Fruit fly (Drosophila melanogaster) whole organism, embryonic: ENCODE results near the gene CG31525.
A peak's percentile ranks its signal among the peaks of the same experiment; 100 is the strongest.

Experiments used
- CG10959 ChIP-seq: fragments of 200-800 bp; sonication (Bioruptor generic); IDR thresholded peaks from 2 replicates; pipeline ENCODE4 v1.3.6; 2022; ENCODE audit warnings: missing biosample characterization, missing genetic modification characterization
- CG11093 ChIP-seq: fragments of 200-800 bp; sonication (Bioruptor generic); IDR thresholded peaks from 3 replicates; pipeline ENCODE4 v1.3.6; 2022; ENCODE audit warnings: missing biosample characterization, missing genetic modification characterization
- CG12299 ChIP-seq: fragments of 200-800 bp; sonication (Bioruptor generic); optimal IDR thresholded peaks from 2 replicates; lab custom pipeline; 2018; ENCODE audit warnings: missing biosample characterization, mild to moderate bottlenecking, missing genetic modification characterization
- CG12391 ChIP-seq: fragments of 200-800 bp; sonication (Bioruptor generic); optimal IDR thresholded peaks from 3 replicates; lab custom pipeline; 2018; ENCODE audit warnings: missing biosample characterization, mild to moderate bottlenecking, missing genetic modification characterization, moderate library complexity
- CG12769 ChIP-seq: fragments of 200-800 bp; sonication (Bioruptor generic); optimal IDR thresholded peaks from 2 replicates; lab custom pipeline; 2019; ENCODE audit warnings: missing biosample characterization, mild to moderate bottlenecking, missing genetic modification characterization, moderate library complexity
- CG15269 ChIP-seq: fragments of 200-800 bp; sonication (Bioruptor generic); optimal IDR thresholded peaks from 2 replicates; lab custom pipeline; 2018; ENCODE audit warnings: missing biosample characterization, mild to moderate bottlenecking, missing genetic modification characterization, moderate library complexity
- CG15601 ChIP-seq: fragments of 200-800 bp; sonication (Bioruptor generic); optimal IDR thresholded peaks from 3 replicates; lab custom pipeline; 2019; ENCODE audit warnings: missing biosample characterization, mild to moderate bottlenecking, missing genetic modification characterization, moderate library complexity
- CG17359 ChIP-seq: fragments of 200-800 bp; sonication (Bioruptor generic); optimal IDR thresholded peaks from 3 replicates; lab custom pipeline; 2018; ENCODE audit warnings: missing biosample characterization, mild to moderate bottlenecking, missing genetic modification characterization, moderate library complexity
- CG2712 ChIP-seq: fragments of 200-800 bp; optimal IDR thresholded peaks from 3 replicates; lab custom pipeline; 2019; ENCODE audit warnings: missing biosample characterization, mild to moderate bottlenecking, missing genetic modification characterization, moderate library complexity
- CG32772 ChIP-seq: fragments of 200-800 bp; sonication (Bioruptor generic); IDR thresholded peaks from 2 replicates; pipeline ENCODE4 v1.3.6; 2022; ENCODE audit warnings: missing biosample characterization, missing genetic modification characterization
- CG4424 ChIP-seq: fragments of 200-800 bp; sonication (Bioruptor generic); optimal IDR thresholded peaks from 3 replicates; lab custom pipeline; 2016; ENCODE audit warnings: missing biosample characterization, missing genetic modification characterization
- CG4617 ChIP-seq: fragments of 200-800 bp; sonication (Bioruptor generic); optimal IDR thresholded peaks from 3 replicates; lab custom pipeline; 2016; ENCODE audit warnings: missing biosample characterization, missing genetic modification characterization, borderline replicate concordance
- CG4820 ChIP-seq: fragments of 200-800 bp; sonication (Bioruptor generic); optimal IDR thresholded peaks from 3 replicates; lab custom pipeline; 2016; ENCODE audit warnings: missing biosample characterization, missing genetic modification characterization
- CG4854 ChIP-seq: fragments of 200-800 bp; sonication (Bioruptor generic); optimal IDR thresholded peaks from 2 replicates; lab custom pipeline; 2016; ENCODE audit warnings: missing biosample characterization, missing genetic modification characterization, inconsistent platforms
- CG6765 ChIP-seq: fragments of 200-800 bp; sonication (Bioruptor generic); optimal IDR thresholded peaks from 3 replicates; lab custom pipeline; 2017; ENCODE audit warnings: missing biosample characterization, mild to moderate bottlenecking, missing genetic modification characterization
- CG7963 ChIP-seq: fragments of 200-800 bp; sonication (Bioruptor generic); IDR thresholded peaks from 3 replicates; pipeline ENCODE4 v1.3.6; 2022; ENCODE audit warnings: missing biosample characterization, missing genetic modification characterization; ENCODE audit not compliant: partially characterized antibody
- CG8388 ChIP-seq: fragments of 200-800 bp; sonication (Bioruptor generic); optimal IDR thresholded peaks from 2 replicates; lab custom pipeline; 2019; ENCODE audit warnings: missing biosample characterization, mild to moderate bottlenecking, missing genetic modification characterization, moderate library complexity
- CG8478 ChIP-seq: fragments of >200 bp; optimal IDR thresholded peaks from 2 replicates; lab custom pipeline; 2018
- CG8765 ChIP-seq: fragments of 200-800 bp; sonication (Bioruptor generic); IDR thresholded peaks from 2 replicates; pipeline ENCODE4 v1.3.6; 2022; ENCODE audit warnings: missing biosample characterization, missing genetic modification characterization
- Eip74EF ChIP-seq, 2 experiments: fragments of 200-800 bp in 1 of 2; fragments of >200 bp in 1 of 2; sonication (Bioruptor generic) in 1 of 2; optimal IDR thresholded peaks; 2 replicates each; lab custom pipeline; 2017 to 2019; ENCODE audit warnings: missing biosample characterization in 2 of 2, missing genetic modification characterization in 2 of 2, mild to moderate bottlenecking in 1 of 2, moderate library complexity in 1 of 2
- Fer3 ChIP-seq: fragments of 200-800 bp; sonication (Bioruptor generic); optimal IDR thresholded peaks from 2 replicates; lab custom pipeline; 2018; ENCODE audit warnings: missing biosample characterization, mild to moderate bottlenecking, missing genetic modification characterization, moderate library complexity
- Hey ChIP-seq: fragments of 200-800 bp; sonication (Bioruptor generic); optimal IDR thresholded peaks from 3 replicates; lab custom pipeline; 2018; ENCODE audit warnings: missing biosample characterization, mild to moderate bottlenecking, missing genetic modification characterization
- MTF-1 ChIP-seq: fragments of 200-800 bp; sonication (Bioruptor generic); optimal IDR thresholded peaks from 2 replicates; lab custom pipeline; 2018; ENCODE audit warnings: missing biosample characterization, mild to moderate bottlenecking, missing genetic modification characterization, borderline replicate concordance
- Mes4 ChIP-seq: fragments of 200-800 bp; sonication (Bioruptor generic); optimal IDR thresholded peaks from 2 replicates; lab custom pipeline; 2016; ENCODE audit warnings: missing biosample characterization, missing genetic modification characterization
- NK7.1 ChIP-seq: fragments of 200-800 bp; sonication (Bioruptor generic); optimal IDR thresholded peaks from 3 replicates; lab custom pipeline; 2016; ENCODE audit warnings: missing biosample characterization, missing genetic modification characterization
- Poxn ChIP-seq: fragments of 200-800 bp; sonication (Bioruptor generic); IDR thresholded peaks from 2 replicates; pipeline ENCODE4 v1.3.6; 2022; ENCODE audit warnings: missing biosample characterization, missing genetic modification characterization
- ap ChIP-seq: fragments of 200-800 bp; sonication (Bioruptor generic); IDR thresholded peaks from 2 replicates; pipeline ENCODE4 v1.3.6; 2022; ENCODE audit warnings: missing biosample characterization, missing genetic modification characterization
- bigmax ChIP-seq: fragments of 200-800 bp; sonication (Bioruptor generic); optimal IDR thresholded peaks from 2 replicates; lab custom pipeline; 2018; ENCODE audit warnings: missing biosample characterization, mild to moderate bottlenecking, missing genetic modification characterization
- dati ChIP-seq: fragments of 200-800 bp; sonication (Bioruptor generic); IDR thresholded peaks from 2 replicates; pipeline ENCODE4 v1.3.6; 2022; ENCODE audit warnings: missing biosample characterization, missing genetic modification characterization
- dimm ChIP-seq: fragments of 200-800 bp; sonication (Bioruptor generic); IDR thresholded peaks from 2 replicates; pipeline ENCODE4 v1.3.6; 2022; ENCODE audit warnings: missing biosample characterization, missing genetic modification characterization
- en ChIP-seq: fragments of 200-800 bp; sonication (Bioruptor generic); optimal IDR thresholded peaks from 2 replicates; lab custom pipeline; 2016; ENCODE audit warnings: missing biosample characterization, missing genetic modification characterization
- fd102C ChIP-seq: fragments of 200-800 bp; sonication (Bioruptor generic); optimal IDR thresholded peaks from 2 replicates; lab custom pipeline; 2018; ENCODE audit warnings: missing biosample characterization, mild to moderate bottlenecking, missing genetic modification characterization, moderate library complexity
- fru ChIP-seq: fragments of >200 bp; optimal IDR thresholded peaks from 2 replicates; lab custom pipeline; 2017
- gce ChIP-seq: fragments of 200-800 bp; sonication (Bioruptor generic); IDR thresholded peaks from 3 replicates; pipeline ENCODE4 v1.3.6; 2022; ENCODE audit warnings: missing biosample characterization, missing genetic modification characterization
- gt ChIP-seq: fragments of 200-800 bp; sonication (Bioruptor generic); IDR thresholded peaks from 2 replicates; pipeline ENCODE4 v1.3.6; 2022; ENCODE audit warnings: missing biosample characterization, missing genetic modification characterization
- lmd ChIP-seq: fragments of 200-800 bp; sonication (Bioruptor generic); IDR thresholded peaks from 2 replicates; pipeline ENCODE4 v1.3.6; 2022; ENCODE audit warnings: missing biosample characterization, missing genetic modification characterization
- lov ChIP-seq, 2 experiments: fragments of 200-800 bp in 1 of 2; fragments of >200 bp in 1 of 2; sonication (Bioruptor generic) in 1 of 2; IDR thresholded peaks in 1 of 2; optimal IDR thresholded peaks in 1 of 2; 2 replicates in 1 of 2; 3 replicates in 1 of 2; pipeline versions ENCODE4 v1.3.6 to Lab custom; 2017 to 2022; ENCODE audit warnings: missing biosample characterization in 1 of 2, missing genetic modification characterization in 1 of 2
- nerfin-2 ChIP-seq: fragments of 200-800 bp; sonication (Bioruptor generic); IDR thresholded peaks from 2 replicates; pipeline ENCODE4 v1.3.6; 2022; ENCODE audit warnings: missing biosample characterization, missing genetic modification characterization; ENCODE audit not compliant: partially characterized antibody
- schlank ChIP-seq: fragments of 200-800 bp; sonication (Bioruptor generic); optimal IDR thresholded peaks from 2 replicates; lab custom pipeline; 2018; ENCODE audit warnings: missing biosample characterization, mild to moderate bottlenecking, missing genetic modification characterization
- sens ChIP-seq: fragments of 200-800 bp; sonication (Bioruptor generic); peaks from one replicate; lab custom pipeline; 2016; ENCODE audit warnings: missing biosample characterization, missing genetic modification characterization
- sim ChIP-seq: fragments of 200-800 bp; sonication (Bioruptor generic); IDR thresholded peaks from 2 replicates; pipeline ENCODE4 v1.3.6; 2022; ENCODE audit warnings: missing biosample characterization, missing genetic modification characterization
- sisA ChIP-seq: fragments of 200-800 bp; sonication (Bioruptor generic); IDR thresholded peaks from 2 replicates; pipeline ENCODE4 v1.3.6; 2022; ENCODE audit warnings: missing biosample characterization, missing genetic modification characterization
- slou ChIP-seq: fragments of 200-800 bp; sonication (Bioruptor generic); optimal IDR thresholded peaks from 3 replicates; lab custom pipeline; 2016; ENCODE audit warnings: missing biosample characterization, missing genetic modification characterization
- sqz ChIP-seq: fragments of 200-800 bp; sonication (Bioruptor generic); optimal IDR thresholded peaks from 3 replicates; lab custom pipeline; 2018; ENCODE audit warnings: missing biosample characterization, mild to moderate bottlenecking, missing genetic modification characterization
- tna ChIP-seq: fragments of 200-800 bp; sonication (Bioruptor generic); IDR thresholded peaks from 2 replicates; pipeline ENCODE4 v1.3.6; 2022; ENCODE audit warnings: missing biosample characterization, missing genetic modification characterization; ENCODE audit not compliant: partially characterized antibody
- trem ChIP-seq: fragments of 200-800 bp; optimal IDR thresholded peaks from 3 replicates; lab custom pipeline; 2019; ENCODE audit warnings: missing biosample characterization, mild to moderate bottlenecking, missing genetic modification characterization, moderate library complexity
- ttk ChIP-seq: fragments of 200-800 bp; sonication (Bioruptor generic); IDR thresholded peaks from 2 replicates; pipeline ENCODE4 v2.1.2; 2022; ENCODE audit warnings: missing biosample characterization, missing genetic modification characterization
- twi ChIP-seq: fragments of 200-800 bp; optimal IDR thresholded peaks from 2 replicates; lab custom pipeline; 2019; ENCODE audit warnings: missing biosample characterization, mild to moderate bottlenecking, missing genetic modification characterization, moderate library complexity
- z ChIP-seq: fragments of 200-800 bp; sonication (Bioruptor generic); IDR thresholded peaks from 3 replicates; pipeline ENCODE4 v1.3.6; 2022; ENCODE audit warnings: missing biosample characterization, missing genetic modification characterization
- zfh1 ChIP-seq: fragments of 200-800 bp; sonication (Bioruptor generic); IDR thresholded peaks from 3 replicates; pipeline ENCODE4 v1.3.6; 2022; ENCODE audit warnings: missing biosample characterization, missing genetic modification characterization
- zfh2 ChIP-seq: fragments of 200-800 bp; sonication (Bioruptor generic); optimal IDR thresholded peaks from 2 replicates; lab custom pipeline; 2016; ENCODE audit warnings: missing biosample characterization, missing genetic modification characterization

Gene CG31525

DNA sequence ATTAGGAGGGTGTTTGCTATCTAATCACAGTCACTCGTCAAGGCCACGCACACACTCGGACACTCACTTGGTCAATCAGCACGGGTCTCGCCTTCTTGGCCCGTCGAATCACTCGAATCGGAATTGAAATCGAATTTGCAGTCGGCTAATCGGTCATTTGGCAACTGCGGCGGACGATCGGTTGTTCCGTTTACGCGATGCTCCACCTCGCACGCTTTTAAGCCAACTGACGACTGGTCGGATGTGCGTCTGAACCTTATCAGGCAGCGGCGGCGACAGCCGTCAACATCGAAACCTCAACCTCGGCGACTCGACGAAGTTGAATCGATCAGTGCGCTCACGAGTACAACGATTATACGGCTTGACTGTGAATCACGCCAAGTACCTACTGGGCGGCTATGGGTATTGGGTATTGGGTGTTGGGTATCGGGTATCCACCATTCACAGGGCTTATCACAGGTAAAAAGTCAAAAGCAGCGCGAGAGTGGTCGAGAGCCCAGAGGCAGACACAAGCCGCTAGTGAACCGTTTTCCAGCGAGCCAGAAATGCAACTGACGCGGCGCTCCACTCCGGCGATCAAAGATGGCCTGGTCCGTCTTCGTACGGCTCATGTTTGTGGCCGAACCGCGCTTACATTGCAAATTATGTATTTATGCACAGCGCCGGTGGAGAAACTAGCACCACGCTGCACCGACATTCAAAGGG is 44.4 kb downstream of the CG31525 start (continued):
- TF ChIP-seq sim (GFP tag; lab: Robert Waterston, UW): no peak
- no peak for TF ChIP-seq sqz (GFP tag; lab: Kevin White, UChicago)
- no peak for TF ChIP-seq bigmax
- no peak for TF ChIP-seq twi (tag; lab: Kevin White, UChicago)
- TF ChIP-seq tna (GFP tag; lab: Robert Waterston, UW): no peak
- no peak for TF ChIP-seq CG8388 (GFP tag; lab: Kevin White, UChicago)
- TF ChIP-seq CG12391 (tag; lab: Kevin White, UChicago): no peak
- TF ChIP-seq en: no peak
- no peak for TF ChIP-seq zfh1 (GFP tag; lab: Robert Waterston, UW)
- TF ChIP-seq dimm (GFP tag; lab: Robert Waterston, UW): no peak
- no peak for TF ChIP-seq Eip74EF (GFP tag; optimal IDR thresholded peaks at IDR 0.05; lab: Kevin White, UChicago)
- TF ChIP-seq CG12299 (tag; lab: Kevin White, UChicago): no peak
- no peak for TF ChIP-seq CG4424 (GFP tag; lab: Kevin White, UChicago)
- no peak; the same call in 1 of the 2 replicates for TF ChIP-seq nerfin-2 (GFP tag; lab: Robert Waterston, UW)
- no peak for TF ChIP-seq NK7.1 (GFP tag; lab: Kevin White, UChicago)
- TF ChIP-seq gt (GFP tag; lab: Robert Waterston, UW): no peak
- no peak for TF ChIP-seq sisA (GFP tag; lab: Robert Waterston, UW)
- no peak for TF ChIP-seq CG15269 (tag; lab: Kevin White, UChicago)
- no peak for TF ChIP-seq dati (GFP tag; lab: Robert Waterston, UW)
- no peak for TF ChIP-seq lov (optimal IDR thresholded peaks at IDR 0.05; lab: Kevin White, UChicago)
- TF ChIP-seq lov (GFP tag; IDR thresholded peaks at IDR 0.05; lab: Robert Waterston, UW): no peak
- TF ChIP-seq Hey (tag; lab: Kevin White, UChicago): peak; percentile 63
- no peak for TF ChIP-seq zfh2 (GFP tag; lab: Kevin White, UChicago)
- TF ChIP-seq slou (GFP tag; lab: Kevin White, UChicago): no peak
- TF ChIP-seq Fer3: peak; percentile 27
- TF ChIP-seq CG32772 (GFP tag; lab: Robert Waterston, UW): no peak
- no peak for TF ChIP-seq MTF-1
- TF ChIP-seq ap (GFP tag; lab: Robert Waterston, UW): no peak
- TF ChIP-seq z: no peak
- no peak for TF ChIP-seq Mes4 (GFP tag; lab: Kevin White, UChicago)
- TF ChIP-seq trem (tag; lab: Kevin White, UChicago): no peak
- peak; percentile 57 for TF ChIP-seq CG6765 (GFP tag; lab: Kevin White, UChicago)
- TF ChIP-seq Poxn (GFP tag; lab: Robert Waterston, UW): no peak
- no peak for TF ChIP-seq CG4617 (GFP tag; lab: Kevin White, UChicago)
- no peak for TF ChIP-seq ttk (GFP tag; lab: Robert Waterston, UW)
- TF ChIP-seq CG2712 (tag; lab: Kevin White, UChicago): no peak
- TF ChIP-seq CG12769: peak; percentile 40
- TF ChIP-seq CG7963 (GFP tag; lab: Robert Waterston, UW): no peak
- TF ChIP-seq CG10959 (GFP tag; lab: Robert Waterston, UW): no peak
- TF ChIP-seq CG4820: no peak
- no peak for TF ChIP-seq CG17359 (tag; lab: Kevin White, UChicago)
- no peak for TF ChIP-seq gce
- TF ChIP-seq CG11093: no peak
- TF ChIP-seq CG8765 (GFP tag; lab: Robert Waterston, UW): no peak
- TF ChIP-seq fd102C (GFP tag; lab: Kevin White, UChicago): no peak
- TF ChIP-seq schlank (tag; lab: Kevin White, UChicago): no peak
- no peak for TF ChIP-seq fru (lab: Kevin White, UChicago)
- TF ChIP-seq CG8478: no peak
- no peak for TF ChIP-seq CG4854 (GFP tag; lab: Kevin White, UChicago)
- TF ChIP-seq lmd (GFP tag; lab: Robert Waterston, UW): no peak
- peak; percentile 28 for TF ChIP-seq sens
- TF ChIP-seq CG15601 (tag; lab: Kevin White, UChicago): no peak
